Worm (Caenorhabditis elegans) whole organism, young adult: Measurements from ENCODE around the gene srw-101.

Experiments
- B0336.3 ChIP-seq: fragments of 200-800 bp; sonication (Bioruptor generic); IDR thresholded peaks from 2 replicates; pipeline ENCODE4 v1.3.6; 2022; ENCODE audit warnings: missing genetic modification characterization, missing compliant biosample characterization
- D2030.7 ChIP-seq: fragments of 200-800 bp; sonication (Bioruptor generic); IDR thresholded peaks from 2 replicates; pipeline ENCODE4 v1.3.6; 2022; ENCODE audit warnings: missing genetic modification reagents, missing genetic modification characterization, missing compliant biosample characterization
- K12H6.12 ChIP-seq: fragments of 200-800 bp; sonication (Bioruptor generic); optimal IDR thresholded peaks from 2 replicates; lab custom pipeline; 2018; ENCODE audit warnings: mild to moderate bottlenecking, missing genetic modification characterization, missing compliant biosample characterization
- ZK185.1 ChIP-seq: sonication (generic microtip); optimal IDR thresholded peaks from 2 replicates; lab custom pipeline; 2016; ENCODE audit warnings: mild to moderate bottlenecking, missing genetic modification characterization, missing compliant biosample characterization; ENCODE audit not compliant: poor library complexity, severe bottlenecking
- aptf-3 ChIP-seq: fragments of 200-800 bp; sonication (Bioruptor generic); IDR thresholded peaks from 2 replicates; pipeline ENCODE4 v1.3.6; 2022; ENCODE audit warnings: missing genetic modification characterization, missing compliant biosample characterization
- attf-5 ChIP-seq: fragments of 200-800 bp; sonication (Bioruptor generic); optimal IDR thresholded peaks from 2 replicates; lab custom pipeline; 2018; ENCODE audit warnings: mild to moderate bottlenecking, missing genetic modification characterization, missing compliant biosample characterization
- cebp-1 ChIP-seq, 2 experiments: fragments of 200-800 bp in 1 of 2; sonication (Bioruptor generic) in 1 of 2; sonication (generic microtip) in 1 of 2; IDR thresholded peaks in 1 of 2; optimal IDR thresholded peaks in 1 of 2; 2 replicates each; pipeline versions ENCODE4 v1.3.6 to Lab custom; 2017 to 2022; ENCODE audit warnings: missing compliant biosample characterization in 2 of 2, missing genetic modification characterization in 2 of 2, mild to moderate bottlenecking in 1 of 2, missing genetic modification reagents in 1 of 2, moderate library complexity in 1 of 2
- ceh-79 ChIP-seq: sonication (generic microtip); optimal IDR thresholded peaks from 2 replicates; lab custom pipeline; 2017; ENCODE audit warnings: mild to moderate bottlenecking, missing genetic modification characterization, missing compliant biosample characterization
- ceh-91 ChIP-seq: fragments of 200-800 bp; sonication (Bioruptor generic); IDR thresholded peaks from 2 replicates; pipeline ENCODE4 v1.3.6; 2022; ENCODE audit warnings: missing genetic modification reagents, missing genetic modification characterization, missing compliant biosample characterization
- chd-7 ChIP-seq: sonication (generic microtip); optimal IDR thresholded peaks from 2 replicates; lab custom pipeline; 2016; ENCODE audit warnings: mild to moderate bottlenecking, missing genetic modification characterization, moderate library complexity, missing compliant biosample characterization
- dox-1 ChIP-seq: fragments of 200-800 bp; sonication (Bioruptor generic); IDR thresholded peaks from 2 replicates; pipeline ENCODE4 v1.3.6; 2022; ENCODE audit warnings: missing genetic modification reagents, missing genetic modification characterization, missing compliant biosample characterization
- dpl-1 ChIP-seq: fragments of 150-350 bp; optimal IDR thresholded peaks from 2 replicates; lab custom pipeline; 2014; ENCODE audit warnings: missing biosample characterization, missing genetic modification reagents, missing genetic modification characterization
- ets-4 ChIP-seq: fragments of 200-800 bp; sonication (Bioruptor generic); optimal IDR thresholded peaks from 2 replicates; lab custom pipeline; 2018; ENCODE audit warnings: mild to moderate bottlenecking, missing genetic modification characterization, missing compliant biosample characterization
- hlh-26 ChIP-seq: fragments of 200-800 bp; sonication (Bioruptor generic); conservative IDR thresholded peaks from 2 replicates; pipeline ENCODE4 v1.3.6; 2022; ENCODE audit warnings: missing genetic modification reagents, missing genetic modification characterization, missing compliant biosample characterization
- hmg-1.2 ChIP-seq: fragments of 200-800 bp; sonication (Bioruptor generic); IDR thresholded peaks from 2 replicates; pipeline ENCODE4 v1.3.6; 2022; ENCODE audit warnings: missing genetic modification reagents, missing genetic modification characterization, missing compliant biosample characterization
- let-526 ChIP-seq: fragments of 200-800 bp; sonication (Bioruptor generic); IDR thresholded peaks from 2 replicates; pipeline ENCODE4 v1.3.6; 2022; ENCODE audit warnings: missing genetic modification reagents, missing genetic modification characterization, missing compliant biosample characterization
- lin-35 ChIP-seq, 3 experiments: fragments of 150-350 bp in 2 of 3; sonication (generic microtip) in 1 of 3; optimal IDR thresholded peaks; 2 replicates each; lab custom pipeline; 2014 to 2018; ENCODE audit warnings: missing biosample characterization in 3 of 3, missing genetic modification characterization in 3 of 3, missing genetic modification reagents in 3 of 3
- madf-3 ChIP-seq: fragments of 200-800 bp; sonication (Bioruptor generic); IDR thresholded peaks from 2 replicates; pipeline ENCODE4 v1.3.6; 2022; ENCODE audit warnings: missing genetic modification reagents, missing genetic modification characterization, missing compliant biosample characterization
- mes-4 ChIP-seq: sonication (generic microtip); optimal IDR thresholded peaks from 2 replicates; lab custom pipeline; 2016; ENCODE audit warnings: missing genotype, missing genetic modification characterization, missing compliant biosample characterization
- mxl-1 ChIP-seq: sonication (generic microtip); optimal IDR thresholded peaks from 2 replicates; lab custom pipeline; 2016; ENCODE audit warnings: missing genetic modification characterization, missing compliant biosample characterization
- nhr-80 ChIP-seq: sonication (generic microtip); optimal IDR thresholded peaks from 2 replicates; lab custom pipeline; 2016; ENCODE audit warnings: missing genetic modification characterization, missing compliant biosample characterization
- pha-4 ChIP-seq: fragments of 150-350 bp; sonication (generic microtip); optimal IDR thresholded peaks from 2 replicates; lab custom pipeline; 2014; ENCODE audit warnings: missing biosample characterization, missing genetic modification reagents, missing genetic modification characterization
- rcor-1 ChIP-seq: fragments of 200-800 bp; sonication (Bioruptor generic); IDR thresholded peaks from 2 replicates; pipeline ENCODE4 v1.3.6; 2022; ENCODE audit warnings: missing genetic modification reagents, missing genetic modification characterization, missing compliant biosample characterization
- repo-1 ChIP-seq: sonication (generic microtip); optimal IDR thresholded peaks from 2 replicates; lab custom pipeline; 2017; ENCODE audit warnings: mild to moderate bottlenecking, missing genetic modification characterization, missing compliant biosample characterization
- sdz-38 ChIP-seq: sonication (generic microtip); optimal IDR thresholded peaks from 2 replicates; lab custom pipeline; 2016; ENCODE audit warnings: missing genotype, missing genetic modification characterization, missing compliant biosample characterization
- sea-2 ChIP-seq: fragments of 200-800 bp; sonication (Bioruptor generic); IDR thresholded peaks from 2 replicates; pipeline ENCODE4 v1.3.6; 2022; ENCODE audit warnings: missing genetic modification characterization, missing compliant biosample characterization
- snpc-1.1 ChIP-seq: sonication (generic microtip); optimal IDR thresholded peaks from 2 replicates; lab custom pipeline; 2017; ENCODE audit warnings: missing genetic modification characterization, mild to moderate bottlenecking, missing compliant biosample characterization, antibody characterized with exemption, moderate library complexity, missing genotype, missing genetic modification reagents; ENCODE audit not compliant: insufficient read depth
- tbp1 ChIP-seq: fragments of 200-800 bp; sonication (Bioruptor generic); optimal IDR thresholded peaks from 2 replicates; lab custom pipeline; 2018; ENCODE audit warnings: mild to moderate bottlenecking, missing genetic modification characterization, missing compliant biosample characterization
- tbx-9 ChIP-seq: sonication (generic microtip); optimal IDR thresholded peaks from 2 replicates; lab custom pipeline; 2016; ENCODE audit warnings: borderline replicate concordance, missing genetic modification characterization, inconsistent platforms, missing compliant biosample characterization
- zfh-2 ChIP-seq: fragments of 200-800 bp; sonication (Bioruptor generic); conservative IDR thresholded peaks from 2 replicates; pipeline ENCODE4 v1.3.6; 2022; ENCODE audit warnings: missing genetic modification reagents, missing genetic modification characterization, missing compliant biosample characterization
- ztf-26 ChIP-seq: sonication (generic microtip); optimal IDR thresholded peaks from 2 replicates; lab custom pipeline; 2017; ENCODE audit warnings: missing genetic modification characterization, missing compliant biosample characterization
- ztf-3 ChIP-seq: fragments of 200-800 bp; sonication (Bioruptor generic); optimal IDR thresholded peaks from 2 replicates; lab custom pipeline; 2018; ENCODE audit warnings: mild to moderate bottlenecking, missing genetic modification characterization, missing compliant biosample characterization

Gene srw-101

ce11 chrV:1756099-1756498, 34.0 kb downstream of the srw-101 start:
- TF ChIP-seq sea-2 (no peak), nhr-80 (tag; lab: Kevin White, UChicago) (peak; percentile 32)

ce11 chrV:1756856-1757255, 34.8 kb downstream of the srw-101 start, which contains the start of gene clec-204:
clec-204 (plus strand) TSS chrV:1757156.
- TF ChIP-seq hlh-26 (no peak), nhr-80 (tag; lab: Kevin White, UChicago) (peak; percentile 0)

ce11 chrV:1760682-1761081, 38.6 kb downstream of the srw-101 start, which contains the start of gene clec-205:
clec-205 (plus strand) TSS chrV:1760893.
- peak; percentile 46 for TF ChIP-seq nhr-80 (tag; lab: Kevin White, UChicago)
- TF ChIP-seq mxl-1 (tag; lab: Kevin White, UChicago) = no peak

- TF ChIP-seq aptf-3 (GFP tag; lab: Robert Waterston, UW) (no peak), dpl-1 (no peak), rcor-1 (no peak), snpc-1.1 (tag; lab: Kevin White, UChicago) (no peak), let-526 (GFP tag; lab: Robert Waterston, UW) (no peak), ztf-3 (no peak), ZK185.1 (tag; lab: Kevin White, UChicago) (no peak), sdz-38 (tag; lab: Kevin White, UChicago) (no peak), K12H6.12 (tag; lab: Kevin White, UChicago) (no peak), D2030.7 (GFP tag; lab: Robert Waterston, UW) (no peak), repo-1 (tag; lab: Kevin White, UChicago) (no peak), ztf-26 (tag; lab: Kevin White, UChicago) (no peak), ets-4 (GFP tag; lab: Kevin White, UChicago) (no peak), pha-4 (tag; lab: Kevin White, UChicago) (no peak)
Observed at ce11 chrV:1767427-1767826, 45.4 kb downstream of the srw-101 start.

- peak; percentile 16; the same call in 1 of the 2 replicates for TF ChIP-seq hmg-1.2 (GFP tag; lab: Robert Waterston, UW)
- no peak for TF ChIP-seq tbp1 (GFP tag; lab: Kevin White, UChicago)
- no peak for TF ChIP-seq chd-7 (tag; lab: Kevin White, UChicago)
- TF ChIP-seq ceh-91 = no peak
- no peak for TF ChIP-seq tbx-9 (tag; lab: Kevin White, UChicago)
- TF ChIP-seq madf-3 (GFP tag; lab: Robert Waterston, UW) = no peak
- no peak for TF ChIP-seq rcor-1
- TF ChIP-seq zfh-2 (GFP tag; lab: Robert Waterston, UW) = 0 out of 2 replicates have a peak, but pooled peaks have one; percentile 23
- TF ChIP-seq cebp-1 (GFP tag; IDR thresholded peaks at IDR 0.05; lab: Robert Waterston, UW) = no peak
- TF ChIP-seq cebp-1 (tag; optimal IDR thresholded peaks at IDR 0.05; lab: Kevin White, UChicago) = peak; percentile 42
- TF ChIP-seq dox-1 = peak; percentile 52; the same call in 1 of the 2 replicates
- TF ChIP-seq B0336.3 (GFP tag; lab: Robert Waterston, UW) = peak; percentile 36; the same call in 1 of the 2 replicates
- peak; percentile 20 for TF ChIP-seq attf-5 (GFP tag; lab: Kevin White, UChicago)
- no peak for TF ChIP-seq mes-4
- no peak for TF ChIP-seq lin-35 (GFP tag; optimal IDR thresholded peaks at IDR 0.05; lab: Kevin White, UChicago)
- TF ChIP-seq nhr-80 (tag; lab: Kevin White, UChicago) = peak; percentile 61
- no peak for TF ChIP-seq ceh-79 (tag; lab: Kevin White, UChicago)
- TF ChIP-seq, all 124 proteins: peak for 7
Observed at ce11 chrV:1771727-1772126, 49.7 kb downstream of the srw-101 start, which contains the start of gene dhs-13. dhs-13 (minus strand) TSS chrV:1771734.
